Worm (Caenorhabditis elegans) whole organism, mixed stage, embryonic: Measurements from ENCODE around the gene Y32G9A.5.

ENCODE experiments used
- M03D4.4 ChIP-seq: sonication (generic microtip); optimal IDR thresholded peaks from 2 replicates; lab custom pipeline; 2017; ENCODE audit warnings: mild to moderate bottlenecking, missing genetic modification characterization, missing compliant biosample characterization
- blmp-1 ChIP-seq: fragments of 150-350 bp; optimal IDR thresholded peaks from 2 replicates; lab custom pipeline; 2014; ENCODE audit warnings: missing biosample characterization, missing genetic modification characterization
- ceh-83 ChIP-seq: fragments of 200-800 bp; sonication (Bioruptor generic); optimal IDR thresholded peaks from 2 replicates; lab custom pipeline; 2018; ENCODE audit warnings: mild to moderate bottlenecking, missing genetic modification characterization, missing compliant biosample characterization
- elt-1 ChIP-seq: sonication (generic microtip); optimal IDR thresholded peaks from 2 replicates; lab custom pipeline; 2017; ENCODE audit warnings: missing genetic modification characterization, mild to moderate bottlenecking, missing compliant biosample characterization, antibody characterized with exemption, moderate library complexity, borderline replicate concordance; ENCODE audit not compliant: insufficient read depth
- hlh-1 ChIP-seq: fragments of 150-350 bp; optimal IDR thresholded peaks from 2 replicates; lab custom pipeline; 2014; ENCODE audit warnings: missing biosample characterization, missing genetic modification reagents, missing genetic modification characterization
- lin-13 ChIP-seq: fragments of 150-350 bp; optimal IDR thresholded peaks from 2 replicates; lab custom pipeline; 2014; ENCODE audit warnings: missing biosample characterization, missing genetic modification characterization
- lsy-2 ChIP-seq: fragments of 150-350 bp; optimal IDR thresholded peaks from 2 replicates; lab custom pipeline; 2014; ENCODE audit warnings: missing biosample characterization, missing genetic modification characterization
- mls-2 ChIP-seq: sonication (generic microtip); optimal IDR thresholded peaks from 2 replicates; lab custom pipeline; 2016; ENCODE audit warnings: mild to moderate bottlenecking, missing genetic modification characterization, moderate library complexity, missing compliant biosample characterization
- nhr-12 ChIP-seq: fragments of 150-350 bp; optimal IDR thresholded peaks from 2 replicates; lab custom pipeline; 2014; ENCODE audit warnings: missing biosample characterization, missing genetic modification characterization
- nhr-2 ChIP-seq: fragments of 150-350 bp; optimal IDR thresholded peaks from 2 replicates; lab custom pipeline; 2014; ENCODE audit warnings: missing biosample characterization, missing genetic modification characterization
- sem-2 ChIP-seq: fragments of 200-800 bp; sonication (Bioruptor generic); optimal IDR thresholded peaks from 2 replicates; lab custom pipeline; 2018; ENCODE audit warnings: mild to moderate bottlenecking, missing genetic modification characterization, missing compliant biosample characterization
- tbx-8 ChIP-seq: fragments of 200-800 bp; sonication (Bioruptor generic); optimal IDR thresholded peaks from 2 replicates; lab custom pipeline; 2018; ENCODE audit warnings: mild to moderate bottlenecking, missing genetic modification characterization, moderate library complexity, missing compliant biosample characterization
- unc-62 ChIP-seq: fragments of 150-350 bp; optimal IDR thresholded peaks from 2 replicates; lab custom pipeline; 2014; ENCODE audit warnings: missing biosample characterization, missing genetic modification reagents, missing genetic modification characterization

The Y32G9A.5 gene

ce11 chrV:1957110-1957509 is 49.7 kb downstream of the Y32G9A.5 start, which contains the start of gene fipr-25:
TSS of gene fipr-25 (plus strand) at chrV:1957410.
- no peak for TF ChIP-seq lin-13 (tag; lab: Kevin White, UChicago)
- TF ChIP-seq lsy-2, result no peak
- TF ChIP-seq nhr-2 (tag; lab: Kevin White, UChicago), result no peak
- no peak for TF ChIP-seq mls-2 (tag; lab: Kevin White, UChicago)
- TF ChIP-seq tbx-8 (GFP tag; lab: Kevin White, UChicago), result no peak
- TF ChIP-seq unc-62 (GFP tag; lab: Kevin White, UChicago), result no peak
- TF ChIP-seq hlh-1 (tag; lab: Kevin White, UChicago), result no peak
- TF ChIP-seq M03D4.4 (tag; lab: Kevin White, UChicago), result no peak
- no peak for TF ChIP-seq elt-1 (tag; lab: Kevin White, UChicago)
- TF ChIP-seq sem-2, result no peak
- TF ChIP-seq blmp-1 (tag; lab: Kevin White, UChicago), result no peak
- no peak for TF ChIP-seq ceh-83 (GFP tag; lab: Kevin White, UChicago)
- no peak for TF ChIP-seq nhr-12 (tag; lab: Kevin White, UChicago)
